Fruit fly (Drosophila melanogaster) Kc167 (cell line): ENCODE results near the gene betaNACtes1.

ENCODE experiments used
- Myc ChIP-seq: fragments of >200 bp; optimal IDR thresholded peaks from 2 replicates; lab custom pipeline; 2017; ENCODE audit warnings: missing external identifiers
- Sin3A ChIP-seq: fragments of >200 bp; optimal IDR thresholded peaks from 2 replicates; lab custom pipeline; 2018; ENCODE audit warnings: missing external identifiers
- h ChIP-seq: fragments of >200 bp; optimal IDR thresholded peaks from 3 replicates; lab custom pipeline; 2018; ENCODE audit warnings: missing external identifiers
- insv ChIP-seq: fragments of >200 bp; optimal IDR thresholded peaks from 3 replicates; lab custom pipeline; 2018; ENCODE audit warnings: missing external identifiers
- psq ChIP-seq: fragments of >200 bp; optimal IDR thresholded peaks from 2 replicates; lab custom pipeline; 2017; ENCODE audit warnings: missing external identifiers
- ttk ChIP-seq: sonication (Bioruptor generic); optimal IDR thresholded peaks from 2 replicates; lab custom pipeline; 2017; ENCODE audit warnings: missing external identifiers

The betaNACtes1 gene

DNA sequence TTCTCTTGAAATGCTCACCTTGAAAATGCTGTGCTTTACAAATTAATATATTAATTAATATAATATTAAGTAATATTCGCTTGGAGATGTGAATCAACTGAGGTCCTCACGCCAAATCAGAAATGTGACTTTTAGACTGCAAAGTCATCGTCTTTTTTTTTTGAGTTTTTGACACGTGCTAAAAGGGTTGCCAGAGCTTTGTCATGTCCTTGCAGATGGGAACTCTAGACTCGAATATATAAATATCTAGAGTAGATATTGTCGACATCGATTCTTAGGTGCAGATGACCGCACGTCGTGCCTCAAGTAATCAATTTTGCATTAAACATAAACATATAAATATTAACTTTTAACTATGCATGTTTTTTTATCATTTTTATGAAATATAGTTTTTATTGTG is at the start of gene betaNACtes1:
Gene betaNACtes1 (minus strand): TSS at position 101 of the 400 bp plus-strand sequence.
- TF ChIP-seq Sin3A (lab: Kevin White, UChicago) = no peak
- TF ChIP-seq h = no peak
- no peak for TF ChIP-seq ttk (lab: Kevin White, UChicago)
- TF ChIP-seq psq (lab: Kevin White, UChicago) = no peak
- TF ChIP-seq insv (lab: Kevin White, UChicago) = no peak
- no peak for TF ChIP-seq Myc

DNA sequence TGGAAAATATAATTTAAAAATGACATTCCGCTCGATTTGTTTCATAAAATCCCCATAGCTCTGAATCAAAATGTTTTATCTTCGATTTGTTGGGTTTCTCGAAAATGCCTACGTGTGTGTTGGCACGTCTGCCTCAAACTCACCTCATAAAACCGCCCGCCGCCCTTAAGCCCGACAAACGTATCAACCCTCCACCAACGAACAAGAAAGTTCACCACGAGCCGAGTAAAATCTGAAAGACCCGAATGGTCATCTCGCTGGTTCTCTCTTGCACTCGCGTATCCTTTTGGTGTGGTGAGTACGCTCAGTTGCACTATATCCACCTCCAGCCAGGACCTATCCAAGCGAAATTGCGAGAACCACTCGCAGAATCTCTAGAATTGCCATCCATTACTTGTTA is 49.6 kb upstream of the betaNACtes1 start:
- TF ChIP-seq ttk (lab: Kevin White, UChicago) (no peak), psq (lab: Kevin White, UChicago) (no peak), Sin3A (lab: Kevin White, UChicago) (no peak), Myc (no peak), insv (lab: Kevin White, UChicago) (no peak), h (no peak)

DNA sequence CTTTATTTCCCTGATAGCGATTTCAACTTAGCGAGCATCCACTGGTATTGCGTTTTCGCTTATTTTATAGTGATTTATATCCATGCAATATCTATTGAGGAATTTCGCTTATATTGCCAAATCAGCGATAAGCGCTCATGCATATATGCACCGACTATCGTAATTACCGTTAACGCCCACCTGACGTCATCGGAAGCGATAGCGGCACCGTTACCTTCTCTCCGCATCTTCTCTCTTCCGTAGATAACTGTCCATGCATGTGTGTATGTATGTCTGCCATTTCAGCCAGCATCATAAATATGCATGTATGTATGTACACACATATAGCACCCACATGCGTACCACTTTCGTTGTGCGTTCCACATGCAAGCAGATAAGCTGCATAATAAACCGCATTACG is 48.8 kb upstream of the betaNACtes1 start:
- TF ChIP-seq insv (lab: Kevin White, UChicago) (no peak), ttk (lab: Kevin White, UChicago) (no peak), h (no peak), Sin3A (lab: Kevin White, UChicago) (no peak), Myc (no peak), psq (lab: Kevin White, UChicago) (no peak)

DNA sequence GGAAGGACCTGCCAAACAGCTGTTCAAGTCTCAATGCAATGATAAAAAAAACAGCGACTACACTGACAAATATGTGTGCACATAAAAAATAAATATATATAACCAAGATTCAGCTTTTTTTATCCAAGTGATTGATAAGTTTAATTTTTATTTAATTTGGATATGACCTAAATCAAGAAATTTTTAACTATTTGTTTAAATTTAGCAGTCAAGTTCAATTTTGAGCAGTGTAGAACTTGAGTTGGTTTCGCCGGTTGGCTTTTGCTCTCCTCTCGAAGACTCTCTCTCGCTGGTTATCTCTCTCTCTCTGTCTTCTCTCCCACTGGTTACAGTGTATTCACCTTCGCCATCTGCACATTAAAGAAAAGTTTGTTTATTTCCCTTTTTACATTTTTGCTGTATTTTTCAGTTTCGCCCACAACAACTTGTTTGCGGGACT is 45.6 kb upstream of the betaNACtes1 start:
- TF ChIP-seq Myc (no peak), insv (lab: Kevin White, UChicago) (no peak), ttk (lab: Kevin White, UChicago) (no peak), h (no peak), psq (lab: Kevin White, UChicago) (no peak), Sin3A (lab: Kevin White, UChicago) (no peak)

DNA sequence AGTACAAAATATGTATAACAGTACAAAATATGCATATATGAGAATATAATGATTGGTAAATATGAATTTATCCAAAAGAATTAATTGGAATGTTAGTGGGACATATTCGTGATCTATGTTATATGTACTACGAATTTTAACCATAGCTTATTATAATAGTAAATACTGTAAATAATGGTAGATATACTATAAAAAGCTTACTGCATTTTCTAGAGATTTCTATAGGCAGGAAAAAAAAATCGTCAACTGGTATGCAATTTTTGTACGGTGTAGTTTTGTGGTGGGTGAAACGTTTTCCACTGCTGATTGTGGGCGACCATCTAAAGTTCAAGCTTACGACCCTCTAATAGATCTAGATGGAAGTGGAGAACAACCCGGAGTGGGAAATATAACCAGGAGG is 44.4 kb upstream of the betaNACtes1 start:
- TF ChIP-seq h (no peak), Sin3A (lab: Kevin White, UChicago) (no peak), ttk (lab: Kevin White, UChicago) (no peak), psq (lab: Kevin White, UChicago) (no peak), insv (lab: Kevin White, UChicago) (no peak), Myc (no peak)

DNA sequence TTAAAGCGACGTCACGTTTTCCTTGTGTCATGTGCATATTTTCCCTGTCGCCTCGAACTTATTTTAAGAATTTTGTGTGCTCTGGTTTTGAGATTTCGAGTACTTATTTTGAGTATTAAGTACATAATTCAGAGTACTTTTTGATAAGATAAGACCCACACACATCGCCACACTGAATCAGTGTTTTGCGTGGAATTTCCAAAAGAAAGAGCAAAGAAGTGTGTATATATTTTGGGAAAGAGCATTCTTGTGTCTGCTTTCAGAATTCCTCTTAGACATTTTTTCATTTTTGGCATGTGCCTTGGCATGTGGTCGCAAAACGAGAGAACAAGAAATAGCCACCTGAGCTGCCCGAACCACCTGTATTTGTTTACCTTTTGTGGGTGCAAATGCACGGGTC is 43.4 kb upstream of the betaNACtes1 start:
- TF ChIP-seq insv (lab: Kevin White, UChicago) = no peak
- no peak for TF ChIP-seq ttk (lab: Kevin White, UChicago)
- no peak for TF ChIP-seq Myc
- no peak for TF ChIP-seq h
- no peak for TF ChIP-seq psq (lab: Kevin White, UChicago)
- TF ChIP-seq Sin3A (lab: Kevin White, UChicago) = no peak

DNA sequence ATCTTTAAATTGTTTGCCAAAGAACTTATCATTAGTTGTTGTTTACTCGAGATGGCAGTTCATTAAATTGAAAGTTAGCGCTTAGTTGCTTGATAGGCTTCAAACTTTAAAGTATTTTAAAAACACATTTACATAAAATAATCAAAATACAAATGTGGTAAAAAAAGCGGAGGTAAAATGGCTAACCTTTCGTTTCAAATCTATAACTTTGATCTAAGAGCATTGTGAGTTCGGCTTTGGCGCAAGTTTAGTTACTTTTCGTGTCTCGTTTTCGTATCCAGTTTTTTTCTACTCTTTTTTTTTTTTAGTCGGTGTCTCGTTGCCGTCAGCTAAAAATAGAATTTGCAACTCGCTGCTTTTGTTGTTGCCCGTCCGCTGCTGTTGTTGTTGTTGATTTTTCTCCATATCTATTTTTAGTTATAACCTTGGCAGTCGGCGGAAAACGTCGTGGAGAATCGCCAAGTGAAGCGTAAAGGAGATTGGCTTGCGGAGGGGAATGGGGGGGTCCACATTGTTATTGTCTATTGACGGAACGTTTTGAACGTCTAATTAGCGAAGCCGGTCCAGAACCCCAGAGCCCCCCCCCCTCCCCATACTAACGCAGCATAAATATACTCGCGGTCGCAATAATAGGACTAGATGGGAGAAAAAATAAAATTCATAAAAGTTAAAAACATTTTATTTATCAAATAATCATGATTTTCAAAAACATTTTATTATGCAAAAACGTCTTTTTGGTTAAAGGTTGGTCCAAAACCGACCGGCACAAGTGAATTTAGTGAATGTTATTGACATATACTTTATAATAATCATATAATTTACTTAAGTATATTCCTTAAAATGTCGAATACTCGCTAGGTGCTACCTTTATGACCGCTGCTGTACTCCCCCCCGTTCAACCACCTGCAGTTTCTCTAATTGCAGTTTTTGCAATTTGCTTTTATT is 42.4 kb upstream of the betaNACtes1 start:
- TF ChIP-seq ttk (lab: Kevin White, UChicago) (no peak), h (no peak), Sin3A (lab: Kevin White, UChicago) (no peak), Myc (no peak), insv (lab: Kevin White, UChicago) (no peak), psq (lab: Kevin White, UChicago) (no peak)

DNA sequence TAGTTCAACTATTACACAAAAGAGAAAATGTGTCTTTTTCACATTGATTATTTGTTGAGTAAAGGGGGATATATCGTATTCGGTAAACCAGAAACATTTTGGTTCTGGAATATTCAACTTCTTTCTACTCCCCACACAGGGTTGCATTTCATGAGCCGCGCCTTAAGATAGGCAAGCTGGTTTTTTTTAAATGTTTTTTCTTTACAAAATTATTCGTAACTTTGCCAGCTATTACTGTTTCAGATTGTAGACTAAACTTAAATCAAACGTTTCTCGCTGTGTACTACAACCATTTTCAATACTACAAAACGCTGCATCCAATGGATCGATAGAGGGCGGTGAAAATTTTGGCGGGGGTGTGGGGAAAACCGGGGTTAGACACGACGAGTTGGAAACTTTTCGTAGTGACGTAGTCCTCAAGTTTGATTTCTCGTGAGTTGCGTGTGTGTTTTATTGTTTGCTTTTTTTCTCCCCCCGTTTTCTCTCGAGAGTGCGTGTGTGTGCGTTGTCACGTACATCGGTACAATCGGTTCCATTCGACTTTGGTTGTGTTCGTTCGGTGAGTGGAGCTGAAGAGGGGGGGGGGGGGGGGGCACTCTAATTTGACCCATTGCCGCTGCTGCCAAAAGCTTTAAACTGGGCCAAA is 41.2 kb upstream of the betaNACtes1 start:
- TF ChIP-seq insv (lab: Kevin White, UChicago) (no peak), psq (lab: Kevin White, UChicago) (no peak), Myc (no peak), ttk (lab: Kevin White, UChicago) (no peak), h (no peak), Sin3A (lab: Kevin White, UChicago) (no peak)

DNA sequence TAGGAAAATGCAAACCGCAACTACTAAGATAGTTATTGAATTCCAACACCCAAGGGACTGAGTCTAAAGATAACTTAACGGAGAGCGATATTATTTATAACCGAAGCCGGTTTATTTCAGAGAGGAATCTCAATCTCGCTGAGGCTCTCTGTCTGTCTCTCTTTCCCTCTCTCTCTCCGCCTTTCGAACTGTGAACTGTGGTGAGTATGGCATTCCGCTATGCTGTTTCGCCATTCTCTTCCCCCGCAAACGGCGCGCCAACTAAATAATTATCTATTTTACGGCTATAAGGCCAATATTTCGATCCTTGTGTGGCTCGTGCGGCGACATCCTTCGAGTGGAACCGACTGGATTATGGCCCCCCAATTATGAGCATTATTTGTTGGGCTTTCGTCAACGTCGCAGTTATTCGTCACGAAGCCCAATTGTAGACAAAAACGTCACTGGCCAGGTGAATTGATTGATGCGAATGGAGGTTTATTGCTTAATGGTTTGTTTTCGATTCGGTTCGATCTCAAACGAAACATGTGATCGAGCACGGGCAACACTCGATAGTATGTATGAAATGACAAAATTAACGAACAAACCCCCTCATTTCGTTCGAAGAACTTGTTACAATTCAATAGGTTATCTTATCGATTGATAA is 39.8 kb upstream of the betaNACtes1 start:
- no peak for TF ChIP-seq psq (lab: Kevin White, UChicago)
- no peak for TF ChIP-seq Myc

DNA sequence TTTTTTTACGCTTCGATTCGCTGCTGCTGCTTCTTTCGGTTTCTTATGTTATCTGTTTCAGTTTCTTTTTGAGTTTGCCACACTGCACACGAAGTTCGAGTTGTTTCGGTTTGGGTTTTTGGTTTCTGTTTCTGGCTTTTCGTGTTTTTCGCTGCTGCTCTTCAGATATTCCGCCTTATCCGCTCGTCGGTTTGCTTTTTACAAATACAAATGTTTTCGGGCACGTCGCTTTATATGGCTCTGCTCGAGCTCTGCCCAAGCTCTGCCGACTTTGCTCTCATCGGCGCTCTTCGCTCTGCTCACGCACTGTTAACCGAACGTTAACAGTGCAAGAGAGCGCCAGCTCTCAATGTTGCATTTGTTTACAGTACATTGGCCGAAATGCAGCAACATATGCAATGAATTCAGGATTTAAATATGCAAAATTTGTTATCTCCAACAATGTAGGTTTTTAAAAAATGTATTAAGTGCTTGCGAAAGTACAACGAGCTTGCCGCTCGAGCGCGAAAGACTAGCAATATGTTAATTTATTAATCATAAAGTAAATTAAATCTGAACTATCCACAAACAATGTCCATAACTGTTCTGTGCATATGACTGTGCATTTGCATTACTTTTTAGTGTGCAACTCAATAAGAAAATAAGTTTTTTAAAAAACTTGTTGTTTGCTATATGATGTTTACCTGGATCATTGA is 39.0 kb upstream of the betaNACtes1 start:
- TF ChIP-seq psq (lab: Kevin White, UChicago) = no peak
- TF ChIP-seq Sin3A (lab: Kevin White, UChicago) = no peak
- TF ChIP-seq ttk (lab: Kevin White, UChicago) = no peak
- TF ChIP-seq Myc = no peak
- TF ChIP-seq h = no peak
- TF ChIP-seq insv (lab: Kevin White, UChicago) = no peak

DNA sequence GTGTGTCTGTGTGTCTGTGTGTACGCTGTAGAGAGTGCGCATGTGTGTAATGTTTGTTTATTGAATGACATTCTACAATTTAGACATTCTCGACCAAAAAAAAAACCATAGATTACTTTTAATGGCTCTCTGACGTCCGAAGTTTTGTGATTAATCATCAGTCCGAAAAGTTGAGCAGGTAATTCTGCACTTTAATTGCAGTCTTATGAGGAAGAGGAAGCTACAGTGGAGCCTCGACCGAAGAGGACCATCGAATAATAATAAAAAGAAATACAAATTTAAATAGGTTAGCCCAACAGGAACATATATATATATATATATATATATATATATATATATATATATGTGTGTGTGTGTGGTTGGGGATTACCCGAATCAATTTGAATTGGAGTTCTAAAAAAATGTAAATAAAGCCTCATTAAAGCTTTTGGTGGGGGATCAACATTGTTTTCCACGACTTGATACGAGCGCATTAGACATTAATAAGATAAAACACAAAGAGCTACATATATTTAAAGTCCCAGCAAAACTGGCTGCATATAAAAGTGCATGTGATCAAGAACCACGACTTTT is 36.9 kb upstream of the betaNACtes1 start:
- TF ChIP-seq psq (lab: Kevin White, UChicago) (no peak), Sin3A (lab: Kevin White, UChicago) (no peak), ttk (lab: Kevin White, UChicago) (no peak), Myc (no peak), h (no peak), insv (lab: Kevin White, UChicago) (no peak)
